Worm (Caenorhabditis elegans) whole organism, mixed stage, embryonic: ENCODE measurements around the gene dop-2.

ENCODE experiments used
- cnd-1 ChIP-seq: fragments of 200-800 bp; sonication (Bioruptor generic); optimal IDR thresholded peaks from 2 replicates; lab custom pipeline; 2018; ENCODE audit warnings: mild to moderate bottlenecking, missing genetic modification characterization, missing compliant biosample characterization
- nhr-12 ChIP-seq: fragments of 150-350 bp; optimal IDR thresholded peaks from 2 replicates; lab custom pipeline; 2014; ENCODE audit warnings: missing biosample characterization, missing genetic modification characterization
- nhr-237 ChIP-seq: fragments of 150-350 bp; optimal IDR thresholded peaks from 2 replicates; lab custom pipeline; 2014; ENCODE audit warnings: missing biosample characterization, missing genetic modification characterization
- unc-120 ChIP-seq: sonication (generic microtip); optimal IDR thresholded peaks from 2 replicates; lab custom pipeline; 2017; ENCODE audit warnings: missing genetic modification characterization, missing compliant biosample characterization; ENCODE audit not compliant: poor library complexity, severe bottlenecking
- unc-62 ChIP-seq: fragments of 150-350 bp; optimal IDR thresholded peaks from 2 replicates; lab custom pipeline; 2014; ENCODE audit warnings: missing biosample characterization, missing genetic modification reagents, missing genetic modification characterization
- ztf-11 ChIP-seq: fragments of 150-350 bp; optimal IDR thresholded peaks from 2 replicates; lab custom pipeline; 2014; ENCODE audit warnings: missing biosample characterization, missing genetic modification characterization

- TF ChIP-seq nhr-12 (tag; lab: Kevin White, UChicago) (no peak), ztf-11 (tag; lab: Kevin White, UChicago) (no peak), nhr-237 (tag; lab: Kevin White, UChicago) (no peak), cnd-1 (no peak), unc-120 (tag; lab: Kevin White, UChicago) (no peak), unc-62 (GFP tag; lab: Kevin White, UChicago) (no peak)
Measured at ce11 chrV:9630944-9631343, 22.6 kb downstream of the dop-2 start, which contains the start of gene T06E4.5.
